Worm (Caenorhabditis elegans) whole organism, young adult: ENCODE measurements around the gene T14B4.19.

Experiments used
- B0019.2 ChIP-seq: fragments of 200-800 bp; sonication (Bioruptor generic); conservative IDR thresholded peaks from 2 replicates; pipeline ENCODE4 v1.3.6; 2022; ENCODE audit warnings: missing genetic modification reagents, missing genetic modification characterization, missing compliant biosample characterization
- B0336.3 ChIP-seq: fragments of 200-800 bp; sonication (Bioruptor generic); IDR thresholded peaks from 2 replicates; pipeline ENCODE4 v1.3.6; 2022; ENCODE audit warnings: missing genetic modification characterization, missing compliant biosample characterization
- F10E7.11 ChIP-seq: sonication (generic microtip); optimal IDR thresholded peaks from 2 replicates; lab custom pipeline; 2017; ENCODE audit warnings: mild to moderate bottlenecking, missing genetic modification characterization, moderate library complexity, missing compliant biosample characterization
- F23B12.7 ChIP-seq: sonication (generic microtip); optimal IDR thresholded peaks from 2 replicates; lab custom pipeline; 2017; ENCODE audit warnings: missing genetic modification characterization, mild to moderate bottlenecking, missing compliant biosample characterization, antibody characterized with exemption, moderate library complexity; ENCODE audit not compliant: insufficient read depth
- F33H1.4 ChIP-seq: fragments of 200-800 bp; sonication (Bioruptor generic); IDR thresholded peaks from 2 replicates; pipeline ENCODE4 v1.3.6; 2022; ENCODE audit warnings: missing genetic modification reagents, missing genetic modification characterization, missing compliant biosample characterization
- F37B4.10 ChIP-seq: fragments of 200-800 bp; sonication (Bioruptor generic); IDR thresholded peaks from 2 replicates; pipeline ENCODE4 v1.3.6; 2022; ENCODE audit warnings: missing genetic modification characterization, missing compliant biosample characterization
- F57A8.1 ChIP-seq: fragments of 200-800 bp; sonication (Bioruptor generic); optimal IDR thresholded peaks from 2 replicates; lab custom pipeline; 2018; ENCODE audit warnings: mild to moderate bottlenecking, missing genetic modification characterization, moderate library complexity, missing compliant biosample characterization
- F57C9.4 ChIP-seq: sonication (generic microtip); optimal IDR thresholded peaks from 2 replicates; lab custom pipeline; 2017; ENCODE audit warnings: mild to moderate bottlenecking, missing genetic modification characterization, missing compliant biosample characterization
- K11D2.4 ChIP-seq: fragments of 200-800 bp; sonication (Bioruptor generic); IDR thresholded peaks from 2 replicates; pipeline ENCODE4 v1.3.6; 2022; ENCODE audit warnings: missing genetic modification reagents, missing genetic modification characterization, missing compliant biosample characterization
- K12H6.12 ChIP-seq: fragments of 200-800 bp; sonication (Bioruptor generic); optimal IDR thresholded peaks from 2 replicates; lab custom pipeline; 2018; ENCODE audit warnings: mild to moderate bottlenecking, missing genetic modification characterization, missing compliant biosample characterization
- T26A5.8 ChIP-seq: sonication (generic microtip); optimal IDR thresholded peaks from 2 replicates; lab custom pipeline; 2016; ENCODE audit warnings: missing genetic modification characterization, missing compliant biosample characterization
- Y56A3A.18 ChIP-seq: fragments of 200-800 bp; sonication (Bioruptor generic); IDR thresholded peaks from 2 replicates; pipeline ENCODE4 v1.3.6; 2022; ENCODE audit warnings: missing genetic modification reagents, missing genetic modification characterization, missing compliant biosample characterization
- ZK185.1 ChIP-seq: sonication (generic microtip); optimal IDR thresholded peaks from 2 replicates; lab custom pipeline; 2016; ENCODE audit warnings: mild to moderate bottlenecking, missing genetic modification characterization, missing compliant biosample characterization; ENCODE audit not compliant: poor library complexity, severe bottlenecking
- aptf-2 ChIP-seq: fragments of 200-800 bp; sonication (Bioruptor generic); conservative IDR thresholded peaks from 2 replicates; pipeline ENCODE4 v1.3.6; 2022; ENCODE audit warnings: missing genetic modification reagents, missing genetic modification characterization, missing compliant biosample characterization
- atf-7 ChIP-seq: sonication (generic microtip); optimal IDR thresholded peaks from 2 replicates; lab custom pipeline; 2017; ENCODE audit warnings: mild to moderate bottlenecking, missing genetic modification characterization, missing compliant biosample characterization
- attf-3 ChIP-seq: fragments of 200-800 bp; sonication (Bioruptor generic); conservative IDR thresholded peaks from 2 replicates; pipeline ENCODE4 v1.3.6; 2022; ENCODE audit warnings: missing genetic modification reagents, missing genetic modification characterization, missing compliant biosample characterization
- attf-5 ChIP-seq: fragments of 200-800 bp; sonication (Bioruptor generic); optimal IDR thresholded peaks from 2 replicates; lab custom pipeline; 2018; ENCODE audit warnings: mild to moderate bottlenecking, missing genetic modification characterization, missing compliant biosample characterization
- cebp-2 ChIP-seq: fragments of 200-800 bp; sonication (Bioruptor generic); IDR thresholded peaks from 2 replicates; pipeline ENCODE4 v1.3.6; 2022; ENCODE audit warnings: missing genetic modification characterization, missing compliant biosample characterization
- ceh-100 ChIP-seq: fragments of 200-800 bp; sonication (Bioruptor generic); IDR thresholded peaks from 2 replicates; pipeline ENCODE4 v1.3.6; 2022; ENCODE audit warnings: missing genetic modification reagents, missing genetic modification characterization, missing compliant biosample characterization
- ceh-58 ChIP-seq: fragments of 200-800 bp; sonication (Bioruptor generic); IDR thresholded peaks from 2 replicates; pipeline ENCODE4 v1.3.6; 2022; ENCODE audit warnings: missing genetic modification characterization, missing compliant biosample characterization
- chd-7 ChIP-seq: sonication (generic microtip); optimal IDR thresholded peaks from 2 replicates; lab custom pipeline; 2016; ENCODE audit warnings: mild to moderate bottlenecking, missing genetic modification characterization, moderate library complexity, missing compliant biosample characterization
- dox-1 ChIP-seq: fragments of 200-800 bp; sonication (Bioruptor generic); IDR thresholded peaks from 2 replicates; pipeline ENCODE4 v1.3.6; 2022; ENCODE audit warnings: missing genetic modification reagents, missing genetic modification characterization, missing compliant biosample characterization
- dpff-1 ChIP-seq: sonication (generic microtip); optimal IDR thresholded peaks from 2 replicates; lab custom pipeline; 2017; ENCODE audit warnings: mild to moderate bottlenecking, missing genetic modification characterization, missing compliant biosample characterization
- efl-1 ChIP-seq: fragments of 150-350 bp; optimal IDR thresholded peaks from 2 replicates; lab custom pipeline; 2014; ENCODE audit warnings: missing biosample characterization, missing genetic modification reagents, missing genetic modification characterization
- egl-18 ChIP-seq: fragments of 200-800 bp; sonication (Bioruptor generic); IDR thresholded peaks from 2 replicates; pipeline ENCODE4 v1.3.6; 2022; ENCODE audit warnings: missing genetic modification reagents, missing genetic modification characterization, missing compliant biosample characterization
- egrh-3 ChIP-seq: fragments of 200-800 bp; sonication (Bioruptor generic); IDR thresholded peaks from 2 replicates; pipeline ENCODE4 v1.3.6; 2022; ENCODE audit warnings: missing genetic modification reagents, missing genetic modification characterization, missing compliant biosample characterization
- gei-17 ChIP-seq: fragments of 200-800 bp; sonication (Bioruptor generic); optimal IDR thresholded peaks from 2 replicates; lab custom pipeline; 2018; ENCODE audit warnings: mild to moderate bottlenecking, missing genetic modification characterization, missing compliant biosample characterization
- hlh-26 ChIP-seq: fragments of 200-800 bp; sonication (Bioruptor generic); conservative IDR thresholded peaks from 2 replicates; pipeline ENCODE4 v1.3.6; 2022; ENCODE audit warnings: missing genetic modification reagents, missing genetic modification characterization, missing compliant biosample characterization
- lag-1 ChIP-seq: fragments of 200-800 bp; sonication (Bioruptor generic); IDR thresholded peaks from 2 replicates; pipeline ENCODE4 v1.3.6; 2022; ENCODE audit warnings: missing genetic modification reagents, missing genetic modification characterization, missing compliant biosample characterization
- let-526 ChIP-seq: fragments of 200-800 bp; sonication (Bioruptor generic); IDR thresholded peaks from 2 replicates; pipeline ENCODE4 v1.3.6; 2022; ENCODE audit warnings: missing genetic modification reagents, missing genetic modification characterization, missing compliant biosample characterization
- let-607 ChIP-seq, 2 experiments: fragments of 200-800 bp in 1 of 2; sonication (Bioruptor generic) in 1 of 2; sonication (generic microtip) in 1 of 2; optimal IDR thresholded peaks; 2 replicates each; lab custom pipeline; 2016 to 2018; ENCODE audit warnings: mild to moderate bottlenecking in 2 of 2, missing compliant biosample characterization in 2 of 2, missing genetic modification characterization in 2 of 2, moderate library complexity in 2 of 2, missing genotype in 1 of 2
- lin-40 ChIP-seq: sonication (generic microtip); optimal IDR thresholded peaks from 2 replicates; lab custom pipeline; 2016; ENCODE audit warnings: missing genetic modification characterization, mild to moderate bottlenecking, missing compliant biosample characterization, missing genotype, missing genetic modification reagents
- lir-1 ChIP-seq: fragments of 200-800 bp; sonication (Bioruptor generic); conservative IDR thresholded peaks from 2 replicates; pipeline ENCODE4 v1.3.6; 2022; ENCODE audit warnings: missing genetic modification reagents, missing genetic modification characterization, missing compliant biosample characterization
- madf-10 ChIP-seq: sonication (generic microtip); optimal IDR thresholded peaks from 2 replicates; lab custom pipeline; 2016; ENCODE audit warnings: mild to moderate bottlenecking, missing genetic modification characterization, missing compliant biosample characterization
- madf-3 ChIP-seq: fragments of 200-800 bp; sonication (Bioruptor generic); IDR thresholded peaks from 2 replicates; pipeline ENCODE4 v1.3.6; 2022; ENCODE audit warnings: missing genetic modification reagents, missing genetic modification characterization, missing compliant biosample characterization
- madf-6 ChIP-seq: fragments of 200-800 bp; sonication (Bioruptor generic); IDR thresholded peaks from 2 replicates; pipeline ENCODE4 v1.3.6; 2022; ENCODE audit warnings: missing genetic modification reagents, missing genetic modification characterization, missing compliant biosample characterization
- mcd-1 ChIP-seq: fragments of 200-800 bp; sonication (Bioruptor generic); IDR thresholded peaks from 2 replicates; pipeline ENCODE4 v1.3.6; 2022; ENCODE audit warnings: missing genetic modification reagents, missing genetic modification characterization, missing compliant biosample characterization
- pha-4 ChIP-seq: fragments of 150-350 bp; sonication (generic microtip); optimal IDR thresholded peaks from 2 replicates; lab custom pipeline; 2014; ENCODE audit warnings: missing biosample characterization, missing genetic modification reagents, missing genetic modification characterization
- sea-2 ChIP-seq: fragments of 200-800 bp; sonication (Bioruptor generic); IDR thresholded peaks from 2 replicates; pipeline ENCODE4 v1.3.6; 2022; ENCODE audit warnings: missing genetic modification characterization, missing compliant biosample characterization
- snpc-3.4 ChIP-seq: sonication (generic microtip); optimal IDR thresholded peaks from 2 replicates; lab custom pipeline; 2017; ENCODE audit warnings: missing genetic modification characterization, mild to moderate bottlenecking, missing compliant biosample characterization, antibody characterized with exemption, moderate library complexity, missing genotype, missing genetic modification reagents
- snpc-4 ChIP-seq, 5 experiments: fragments of 150-350 bp in 1 of 5; sonication (generic microtip) in 4 of 5; optimal IDR thresholded peaks; 2 replicates each; lab custom pipeline; 2014 to 2018; ENCODE audit warnings: missing genetic modification characterization in 5 of 5, missing biosample characterization in 3 of 5, antibody characterized with exemption in 2 of 5, mild to moderate bottlenecking in 2 of 5, missing compliant biosample characterization in 2 of 5, missing genotype in 2 of 5, moderate library complexity in 2 of 5, missing genetic modification reagents in 1 of 5
- zfh-2 ChIP-seq: fragments of 200-800 bp; sonication (Bioruptor generic); conservative IDR thresholded peaks from 2 replicates; pipeline ENCODE4 v1.3.6; 2022; ENCODE audit warnings: missing genetic modification reagents, missing genetic modification characterization, missing compliant biosample characterization
- ztf-18 ChIP-seq: sonication (generic microtip); optimal IDR thresholded peaks from 2 replicates; lab custom pipeline; 2016; ENCODE audit warnings: missing genotype, mild to moderate bottlenecking, missing genetic modification characterization, missing compliant biosample characterization
- ztf-22 ChIP-seq: fragments of 200-800 bp; sonication (Bioruptor generic); optimal IDR thresholded peaks from 2 replicates; lab custom pipeline; 2018; ENCODE audit warnings: mild to moderate bottlenecking, missing genetic modification characterization, moderate library complexity, missing compliant biosample characterization
- ztf-25 ChIP-seq: fragments of 200-800 bp; sonication (Bioruptor generic); IDR thresholded peaks from 2 replicates; pipeline ENCODE4 v1.3.6; 2022; ENCODE audit warnings: missing genetic modification reagents, missing genetic modification characterization, missing compliant biosample characterization
- ztf-3 ChIP-seq: fragments of 200-800 bp; sonication (Bioruptor generic); optimal IDR thresholded peaks from 2 replicates; lab custom pipeline; 2018; ENCODE audit warnings: mild to moderate bottlenecking, missing genetic modification characterization, missing compliant biosample characterization

Gene T14B4.19

DNA sequence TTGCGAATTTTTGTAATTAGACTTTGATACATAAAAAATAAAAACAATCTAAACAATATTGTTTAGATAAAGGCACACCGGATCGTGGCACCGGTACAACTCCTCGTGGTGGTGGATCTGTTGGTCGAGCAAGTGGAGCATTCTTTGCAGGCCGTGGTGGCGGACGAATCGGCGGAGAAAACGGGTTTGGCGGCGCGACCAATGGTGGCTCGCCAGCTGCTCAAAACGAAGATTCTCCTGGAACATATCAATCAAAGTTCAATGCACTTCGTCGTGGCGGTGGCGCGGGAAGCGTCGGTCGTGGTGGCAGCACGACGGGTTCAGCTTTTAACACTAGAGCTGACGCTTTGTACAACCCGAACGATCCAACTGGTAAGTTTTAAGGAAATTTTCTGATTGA, 26.8 kb downstream of the T14B4.19 start:
- no peak for TF ChIP-seq egl-18
- TF ChIP-seq ZK185.1: no peak
- no peak for TF ChIP-seq T26A5.8 (tag; lab: Kevin White, UChicago)
- TF ChIP-seq zfh-2 (GFP tag; lab: Robert Waterston, UW): peak; percentile 71
- TF ChIP-seq madf-6 (GFP tag; lab: Robert Waterston, UW): no peak
- no peak for TF ChIP-seq attf-3
- no peak for TF ChIP-seq let-526 (GFP tag; lab: Robert Waterston, UW)
- TF ChIP-seq madf-10 (tag; lab: Kevin White, UChicago): no peak
- peak; percentile 21; the same call in 1 of the 2 replicates for TF ChIP-seq egrh-3 (GFP tag; lab: Robert Waterston, UW)
- no peak for TF ChIP-seq dpff-1 (tag; lab: Kevin White, UChicago)

DNA sequence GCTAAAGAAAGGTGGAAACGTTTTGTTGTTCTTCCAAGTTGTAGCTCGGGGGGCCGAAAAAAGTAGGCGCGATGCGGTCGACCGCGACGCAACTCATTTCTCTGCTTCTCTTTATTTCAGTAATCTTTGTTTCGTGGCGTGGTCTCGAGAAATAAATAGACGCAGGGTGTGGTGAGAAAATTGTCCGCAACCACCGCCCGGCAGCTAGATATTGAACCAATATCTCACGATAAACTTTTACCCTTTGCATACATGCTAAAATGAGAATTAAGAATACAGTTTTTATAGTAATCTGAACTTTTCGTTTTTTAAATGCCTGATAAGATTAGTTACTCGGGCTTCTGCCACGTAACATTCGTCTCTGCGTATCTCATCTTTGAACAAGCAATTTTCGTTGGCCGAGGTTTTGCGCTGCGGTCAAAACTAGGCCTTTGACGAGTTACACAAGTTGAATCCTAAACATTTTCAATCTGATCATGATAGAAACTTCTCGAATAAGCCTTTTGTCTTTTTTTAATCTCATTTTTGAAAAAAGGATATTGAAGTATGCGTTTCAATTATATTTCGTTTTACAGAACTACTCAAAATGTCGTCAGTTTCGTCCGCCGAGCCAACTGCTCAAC, 29.0 kb downstream of the T14B4.19 start, which contains the start of gene gyf-1:
Gene gyf-1, plus strand, starts transcription at position 573 of the 623 bp plus-strand sequence.
- TF ChIP-seq chd-7 (tag; lab: Kevin White, UChicago) (no peak), efl-1 (GFP tag; lab: Kevin White, UChicago) (no peak), ztf-22 (GFP tag; lab: Kevin White, UChicago) (no peak), F57C9.4 (tag; lab: Kevin White, UChicago) (no peak), B0019.2 (no peak), lag-1 (GFP tag; lab: Robert Waterston, UW) (no peak), ztf-3 (GFP tag; lab: Kevin White, UChicago) (no peak), ceh-58 (GFP tag; lab: Robert Waterston, UW) (no peak), sea-2 (GFP tag; lab: Robert Waterston, UW) (no peak), lin-40 (tag; lab: Kevin White, UChicago) (no peak), K11D2.4 (GFP tag; lab: Robert Waterston, UW) (no peak), F57A8.1 (GFP tag; lab: Kevin White, UChicago) (no peak), aptf-2 (no peak), snpc-4 (GFP tag; optimal IDR thresholded peaks at IDR 0.05; lab: Kevin White, UChicago) (no peak), snpc-4 (tag; optimal IDR thresholded peaks at IDR 0.05; lab: Kevin White, UChicago) (no peak), ZK185.1 (peak; percentile 3), B0336.3 (GFP tag; lab: Robert Waterston, UW) (no peak), madf-3 (GFP tag; lab: Robert Waterston, UW) (peak; percentile 56; the same call in 1 of the 2 replicates), let-526 (GFP tag; lab: Robert Waterston, UW) (no peak), cebp-2 (GFP tag; lab: Robert Waterston, UW) (no peak), dox-1 (peak; percentile 57; the same call in 1 of the 2 replicates), snpc-3.4 (tag; lab: Kevin White, UChicago) (no peak), pha-4 (tag; lab: Kevin White, UChicago) (no peak), lir-1 (GFP tag; lab: Robert Waterston, UW) (no peak), mcd-1 (GFP tag; lab: Robert Waterston, UW) (peak; percentile 13; the same call in 1 of the 2 replicates), K12H6.12 (tag; lab: Kevin White, UChicago) (peak; percentile 49), ceh-100 (no peak), madf-10 (tag; lab: Kevin White, UChicago) (no peak), F10E7.11 (no peak), atf-7 (tag; lab: Kevin White, UChicago) (no peak), F37B4.10 (GFP tag; lab: Robert Waterston, UW) (no peak), attf-5 (GFP tag; lab: Kevin White, UChicago) (peak; percentile 80), hlh-26 (GFP tag; lab: Robert Waterston, UW) (no peak), ztf-18 (no peak), Y56A3A.18 (GFP tag; lab: Robert Waterston, UW) (no peak), F23B12.7 (tag; lab: Kevin White, UChicago) (no peak), let-607 (tag; optimal IDR thresholded peaks at IDR 0.05; lab: Kevin White, UChicago) (peak in 1 of 2 experiments; percentile 34), ztf-25 (GFP tag; lab: Robert Waterston, UW) (no peak), gei-17 (no peak), F33H1.4 (no peak)
